Fruit fly (Drosophila melanogaster): ENCODE data around the gene CG14285.
A peak's percentile ranks its signal among the peaks of the same experiment; 100 is the strongest.

CG14285 gene

dm6 chr3R:19028758-19029157 is 3.9 kb downstream of the CG14285 start, which contains the start of the genes GatA and P5cr:
Gene GatA (minus strand): TSS chr3R:19028857.
Gene P5cr (plus strand): TSS chr3R:19028931.
- TF ChIP-seq Xbp1 (GFP tag; optimal IDR thresholded peaks at IDR 0.05) (peak; percentile 91), CG4282 (GFP tag; optimal IDR thresholded peaks at IDR 0.05) (peak; percentile 70), disco-r (GFP tag; optimal IDR thresholded peaks at IDR 0.05) (no peak), CG1603 (tag; optimal IDR thresholded peaks at IDR 0.05) (peak; percentile 79), CG17829 (tag; optimal IDR thresholded peaks at IDR 0.05) (peak; percentile 49), CG11696 (GFP tag; IDR thresholded peaks at IDR 0.05) (0 out of 2 replicates have a peak, but pooled peaks have one; percentile 32), Myb (GFP tag; optimal IDR thresholded peaks at IDR 0.05) (peak; percentile 85), CG8765 (GFP tag; IDR thresholded peaks at IDR 0.05) (peak; percentile 39; the same call in 1 of the 2 replicates), CG18599 (GFP tag; optimal IDR thresholded peaks at IDR 0.05) (peak; percentile 88), CG10979 (tag; optimal IDR thresholded peaks at IDR 0.05) (peak; percentile 31), fd3F (GFP tag; optimal IDR thresholded peaks at IDR 0.05) (peak; percentile 77), CG5245 (GFP tag; optimal IDR thresholded peaks at IDR 0.05) (peak; percentile 69), pho (GFP tag; optimal IDR thresholded peaks at IDR 0.05) (peak; percentile 91), Adf1 (GFP tag; IDR thresholded peaks at IDR 0.05) (peak; percentile 70), Atf-2 (GFP tag; optimal IDR thresholded peaks at IDR 0.05) (peak; percentile 74), bowl (GFP tag; IDR thresholded peaks at IDR 0.05) (0 out of 2 replicates have a peak, but pooled peaks have one; percentile 21), trem (tag; optimal IDR thresholded peaks at IDR 0.05) (no peak), Oaz (GFP tag; IDR thresholded peaks at IDR 0.05) (peak; percentile 47; the same call in 1 of the 2 replicates), pfk (GFP tag; optimal IDR thresholded peaks at IDR 0.05) (no peak), trh (GFP tag; optimal IDR thresholded peaks at IDR 0.05) (no peak), CG17802 (tag; optimal IDR thresholded peaks at IDR 0.05) (peak; percentile 12), amos (GFP tag; IDR thresholded peaks at IDR 0.05; ENCODE audit: partially characterized antibody) (no peak; the same call in 1 of the 2 replicates), ewg (GFP tag; optimal IDR thresholded peaks at IDR 0.05) (peak; percentile 55), TFAM (GFP tag; optimal IDR thresholded peaks at IDR 0.05) (no peak), Drgx (GFP tag; IDR thresholded peaks at IDR 0.05) (peak; percentile 91), salm (tag; optimal IDR thresholded peaks at IDR 0.05) (peak; percentile 49), CG2129 (GFP tag; IDR thresholded peaks at IDR 0.05; ENCODE audit: partially characterized antibody) (no peak), CG13296 (GFP tag; optimal IDR thresholded peaks at IDR 0.05) (peak; percentile 83), CG10321 (GFP tag; IDR thresholded peaks at IDR 0.05) (peak; percentile 51; the same call in 1 of the 2 replicates), esg (GFP tag; conservative IDR thresholded peaks at IDR 0.05) (peak; percentile 28; the same call in 1 of the 2 replicates), Med (GFP tag) (peak; percentile 98), CG3995 (GFP tag; optimal IDR thresholded peaks at IDR 0.05) (peak; percentile 41), tll (GFP tag; optimal IDR thresholded peaks at IDR 0.05) (no peak), CG12391 (tag; optimal IDR thresholded peaks at IDR 0.05) (peak; percentile 74), Gug (GFP tag; IDR thresholded peaks at IDR 0.05) (peak; percentile 96), CG4854 (GFP tag; optimal IDR thresholded peaks at IDR 0.05) (peak; percentile 56), MTF-1 (GFP tag; optimal IDR thresholded peaks at IDR 0.05; ENCODE audit: borderline replicate concordance) (peak; percentile 73), Dip2 (GFP tag; IDR thresholded peaks at IDR 0.05) (no peak), CG7556 (GFP tag; optimal IDR thresholded peaks at IDR 0.05) (peak; percentile 61), CG2889 (GFP tag; IDR thresholded peaks at IDR 0.05) (peak; percentile 84), CG11456 (GFP tag; IDR thresholded peaks at IDR 0.05) (peak; percentile 96), dimm (GFP tag; IDR thresholded peaks at IDR 0.05) (0 out of 2 replicates have a peak, but pooled peaks have one; percentile 13), CG10543 (GFP tag; optimal IDR thresholded peaks at IDR 0.05) (peak; percentile 30), hb (GFP tag; IDR thresholded peaks at IDR 0.05; ENCODE audit: partially characterized antibody) (no peak), NC2α (GFP tag; optimal IDR thresholded peaks at IDR 0.05) (no peak), YL-1 (GFP tag; optimal IDR thresholded peaks at IDR 0.05) (peak; percentile 55), Hmr (GFP tag; optimal IDR thresholded peaks at IDR 0.05) (peak; percentile 88), Atf6 (GFP tag; IDR thresholded peaks at IDR 0.05) (peak; percentile 86), tin (GFP tag; optimal IDR thresholded peaks at IDR 0.05) (peak; percentile 84), CG18619 (GFP tag; optimal IDR thresholded peaks at IDR 0.05) (peak; percentile 69)

Measured in whole organism, embryonic.